Fruit fly (Drosophila melanogaster) whole organism, wandering third instar larva: ENCODE data around the gene CG17196.

ENCODE experiments used
- Abd-B ChIP-seq: fragments of >200 bp; optimal IDR thresholded peaks from 2 replicates; lab custom pipeline; 2017; ENCODE audit warnings: missing biosample characterization, missing genetic modification characterization
- Dfd ChIP-seq: fragments of >200 bp; optimal IDR thresholded peaks from 2 replicates; lab custom pipeline; 2017; ENCODE audit warnings: missing biosample characterization, missing genetic modification characterization
- GATAd ChIP-seq: sonication (Bioruptor generic); optimal IDR thresholded peaks from 2 replicates; lab custom pipeline; 2016; ENCODE audit warnings: missing biosample characterization, missing genetic modification characterization
- Hnf4 ChIP-seq: fragments of 200-800 bp; sonication (Bioruptor generic); optimal IDR thresholded peaks from 2 replicates; lab custom pipeline; 2016; ENCODE audit warnings: missing biosample characterization, mild to moderate bottlenecking, missing genetic modification characterization
- OdsH ChIP-seq: fragments of 200-800 bp; sonication (Bioruptor generic); optimal IDR thresholded peaks from 2 replicates; lab custom pipeline; 2016; ENCODE audit warnings: missing biosample characterization, mild to moderate bottlenecking, missing genetic modification characterization
- Vsx2 ChIP-seq: fragments of 200-300, 225-300 bp; sonication (Bioruptor generic); optimal IDR thresholded peaks from 2 replicates; lab custom pipeline; 2018; ENCODE audit warnings: missing biosample characterization, missing genetic modification characterization; ENCODE audit not compliant: partially characterized antibody
- brk ChIP-seq: fragments of 200-800 bp; sonication (Bioruptor generic); optimal IDR thresholded peaks from 2 replicates; lab custom pipeline; 2016; ENCODE audit warnings: missing biosample characterization, mild to moderate bottlenecking, missing genetic modification characterization
- fru ChIP-seq: fragments of 200-800 bp; sonication (Bioruptor generic); optimal IDR thresholded peaks from 3 replicates; lab custom pipeline; 2016; ENCODE audit warnings: missing biosample characterization, mild to moderate bottlenecking, missing genetic modification characterization
- h ChIP-seq: fragments of 200-800 bp; sonication (Bioruptor generic); optimal IDR thresholded peaks from 3 replicates; lab custom pipeline; 2016; ENCODE audit warnings: missing biosample characterization, mild to moderate bottlenecking, missing genetic modification characterization
- jim ChIP-seq: fragments of 175-275, 200-325 bp; sonication (Bioruptor generic); optimal IDR thresholded peaks from 2 replicates; lab custom pipeline; 2016; ENCODE audit warnings: missing biosample characterization, mild to moderate bottlenecking, missing genetic modification characterization
- psq ChIP-seq: fragments of 200-800 bp; sonication (Bioruptor generic); optimal IDR thresholded peaks from 3 replicates; lab custom pipeline; 2017; ENCODE audit warnings: missing biosample characterization, mild to moderate bottlenecking, missing genetic modification characterization, moderate library complexity
- sv ChIP-seq: fragments of 200-800 bp; sonication (Bioruptor generic); optimal IDR thresholded peaks from 3 replicates; lab custom pipeline; 2016; ENCODE audit warnings: missing biosample characterization, missing genetic modification characterization
- tai ChIP-seq: sonication (Bioruptor generic); optimal IDR thresholded peaks from 2 replicates; lab custom pipeline; 2016; ENCODE audit warnings: missing biosample characterization, missing genetic modification characterization
- usp ChIP-seq: fragments of >200 bp; optimal IDR thresholded peaks from 2 replicates; lab custom pipeline; 2017; ENCODE audit warnings: missing biosample characterization, missing genetic modification characterization

DNA sequence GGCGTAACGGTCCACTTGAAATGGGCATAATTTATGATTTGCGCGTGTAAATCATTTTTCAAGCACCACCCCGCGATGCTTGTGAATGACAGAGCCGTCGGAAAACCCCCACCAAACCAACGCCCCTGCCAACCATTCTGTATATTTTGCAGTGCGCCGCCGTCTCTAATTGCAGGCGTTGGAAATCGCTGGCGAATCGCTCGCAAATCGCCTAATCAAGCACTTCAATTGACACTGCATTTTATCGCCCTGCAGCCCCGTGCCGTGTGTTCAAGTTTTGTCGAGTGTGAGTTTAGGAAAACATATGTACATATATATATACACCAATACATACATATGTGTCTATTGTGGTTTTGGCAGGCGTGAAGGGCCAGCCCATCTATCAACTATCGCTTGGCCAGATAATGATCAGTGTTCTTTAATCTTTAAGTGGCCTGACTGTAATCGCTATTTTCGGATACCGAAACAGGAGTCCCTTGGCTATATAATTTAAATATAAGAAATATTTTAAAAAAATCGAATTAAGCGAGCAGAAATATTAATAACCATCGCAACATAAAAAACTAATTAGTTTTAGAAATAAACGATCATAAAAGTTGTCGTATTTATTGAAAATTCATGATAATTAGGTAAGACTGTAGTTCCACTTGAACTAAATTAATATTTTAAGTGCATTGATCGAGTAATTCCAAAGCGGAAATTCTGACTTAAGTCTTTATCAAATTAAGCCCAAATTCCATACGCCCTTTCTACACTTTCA is 13.9 kb downstream of the CG17196 start:
- no peak for TF ChIP-seq fru (GFP tag; lab: Kevin White, UChicago)
- TF ChIP-seq tai = no peak
- no peak for TF ChIP-seq Vsx2 (GFP tag; lab: Kevin White, UChicago)
- TF ChIP-seq psq (GFP tag; lab: Kevin White, UChicago) = no peak
- TF ChIP-seq Hnf4 (GFP tag; lab: Kevin White, UChicago) = no peak
- no peak for TF ChIP-seq GATAd (GFP tag; lab: Kevin White, UChicago)
- TF ChIP-seq sv (GFP tag; lab: Kevin White, UChicago) = no peak
- no peak for TF ChIP-seq OdsH (GFP tag; lab: Kevin White, UChicago)
- no peak for TF ChIP-seq jim (GFP tag; lab: Kevin White, UChicago)
- no peak for TF ChIP-seq h
- no peak for TF ChIP-seq Abd-B (GFP tag; lab: Kevin White, UChicago)
- TF ChIP-seq usp (GFP tag; lab: Kevin White, UChicago) = no peak
- TF ChIP-seq brk = no peak
- no peak for TF ChIP-seq Dfd (GFP tag; lab: Kevin White, UChicago)
